Fruit fly (Drosophila melanogaster) whole organism, embryonic: ENCODE results near the gene Galphai.

Experiments
- Antp ChIP-seq: fragments of 200-800 bp; sonication (Bioruptor generic); optimal IDR thresholded peaks from 3 replicates; lab custom pipeline; 2016; ENCODE audit warnings: missing biosample characterization, missing genetic modification characterization
- Atf6 ChIP-seq: fragments of 200-800 bp; sonication (Bioruptor generic); IDR thresholded peaks from 2 replicates; pipeline ENCODE4 v1.3.6; 2022; ENCODE audit warnings: missing biosample characterization, missing genetic modification characterization
- C15 ChIP-seq: fragments of 200-800 bp; sonication (Bioruptor generic); IDR thresholded peaks from 3 replicates; pipeline ENCODE4 v1.3.6; 2022; ENCODE audit warnings: missing biosample characterization, missing genetic modification characterization
- CG11247 ChIP-seq: fragments of 200-800 bp; sonication (Bioruptor generic); IDR thresholded peaks from 2 replicates; pipeline ENCODE4 v1.3.6; 2022; ENCODE audit warnings: missing biosample characterization, missing genetic modification characterization
- CG11504 ChIP-seq: fragments of 200-800 bp; sonication (Bioruptor generic); optimal IDR thresholded peaks from 3 replicates; lab custom pipeline; 2019; ENCODE audit warnings: missing biosample characterization, mild to moderate bottlenecking, missing genetic modification characterization, moderate library complexity
- CG11695 ChIP-seq: fragments of 200-800 bp; sonication (Bioruptor generic); IDR thresholded peaks from 3 replicates; pipeline ENCODE4 v1.3.6; 2022; ENCODE audit warnings: missing biosample characterization, missing genetic modification characterization
- CG12219 ChIP-seq: fragments of 200-800 bp; sonication (Bioruptor generic); optimal IDR thresholded peaks from 3 replicates; lab custom pipeline; 2018; ENCODE audit warnings: missing biosample characterization, mild to moderate bottlenecking, missing genetic modification characterization
- CG1233 ChIP-seq: fragments of 200-800 bp; sonication (Bioruptor generic); optimal IDR thresholded peaks from 4 replicates; lab custom pipeline; 2018; ENCODE audit warnings: missing biosample characterization, mild to moderate bottlenecking, missing genetic modification characterization
- CG13287 ChIP-seq: fragments of 200-800 bp; sonication (Bioruptor generic); IDR thresholded peaks from 2 replicates; pipeline ENCODE4 v1.3.6; 2022; ENCODE audit warnings: missing biosample characterization, missing genetic modification characterization; ENCODE audit not compliant: partially characterized antibody
- CG14860 ChIP-seq: fragments of 200-800 bp; sonication (Bioruptor generic); IDR thresholded peaks from 3 replicates; pipeline ENCODE4 v1.3.6; 2022; ENCODE audit warnings: missing biosample characterization, missing genetic modification characterization; ENCODE audit not compliant: partially characterized antibody
- CG15011 ChIP-seq: fragments of 200-800 bp; sonication (Bioruptor generic); optimal IDR thresholded peaks from 3 replicates; lab custom pipeline; 2018; ENCODE audit warnings: missing biosample characterization, mild to moderate bottlenecking, missing genetic modification characterization
- CG15073 ChIP-seq: fragments of 200-800 bp; sonication (Bioruptor generic); optimal IDR thresholded peaks from 2 replicates; lab custom pipeline; 2016; ENCODE audit warnings: missing biosample characterization, missing genetic modification characterization
- CG15479 ChIP-seq: fragments of 200-800 bp; sonication (Bioruptor generic); optimal IDR thresholded peaks from 3 replicates; lab custom pipeline; 2019; ENCODE audit warnings: missing biosample characterization, mild to moderate bottlenecking, missing genetic modification characterization, moderate library complexity
- CG15601 ChIP-seq: fragments of 200-800 bp; sonication (Bioruptor generic); optimal IDR thresholded peaks from 3 replicates; lab custom pipeline; 2019; ENCODE audit warnings: missing biosample characterization, mild to moderate bottlenecking, missing genetic modification characterization, moderate library complexity
- CG1602 ChIP-seq: fragments of 200-800 bp; sonication (Bioruptor generic); optimal IDR thresholded peaks from 3 replicates; lab custom pipeline; 2016; ENCODE audit warnings: missing biosample characterization, missing genetic modification characterization
- CG1647 ChIP-seq: fragments of 200-800 bp; sonication (Bioruptor generic); optimal IDR thresholded peaks from 3 replicates; lab custom pipeline; 2016; ENCODE audit warnings: missing biosample characterization, missing genetic modification characterization
- CG2875 ChIP-seq: fragments of 200-800 bp; sonication (Bioruptor generic); optimal IDR thresholded peaks from 2 replicates; lab custom pipeline; 2017; ENCODE audit warnings: missing biosample characterization, mild to moderate bottlenecking, missing genetic modification characterization, missing genetic modification reagents
- CG33557 ChIP-seq: fragments of 200-800 bp; sonication (Bioruptor generic); optimal IDR thresholded peaks from 2 replicates; lab custom pipeline; 2019; ENCODE audit warnings: missing biosample characterization, mild to moderate bottlenecking, missing genetic modification characterization, moderate library complexity
- CG43689 ChIP-seq: fragments of 200-800 bp; sonication (Bioruptor generic); IDR thresholded peaks from 2 replicates; pipeline ENCODE4 v1.3.6; 2022; ENCODE audit warnings: missing biosample characterization, missing genetic modification characterization
- CG4424 ChIP-seq: fragments of 200-800 bp; sonication (Bioruptor generic); optimal IDR thresholded peaks from 3 replicates; lab custom pipeline; 2016; ENCODE audit warnings: missing biosample characterization, missing genetic modification characterization
- CG4730 ChIP-seq: fragments of 200-800 bp; sonication (Bioruptor generic); IDR thresholded peaks from 2 replicates; pipeline ENCODE4 v1.3.6; 2022; ENCODE audit warnings: missing biosample characterization, missing genetic modification characterization
- CG7271 ChIP-seq: fragments of 200-800 bp; sonication (Bioruptor generic); optimal IDR thresholded peaks from 2 replicates; lab custom pipeline; 2018; ENCODE audit warnings: missing biosample characterization, mild to moderate bottlenecking, missing genetic modification characterization, moderate library complexity
- CG8388 ChIP-seq: fragments of 200-800 bp; sonication (Bioruptor generic); optimal IDR thresholded peaks from 2 replicates; lab custom pipeline; 2019; ENCODE audit warnings: missing biosample characterization, mild to moderate bottlenecking, missing genetic modification characterization, moderate library complexity
- CG8765 ChIP-seq: fragments of 200-800 bp; sonication (Bioruptor generic); IDR thresholded peaks from 2 replicates; pipeline ENCODE4 v1.3.6; 2022; ENCODE audit warnings: missing biosample characterization, missing genetic modification characterization
- Camta ChIP-seq: fragments of 200-800 bp; sonication (Bioruptor generic); optimal IDR thresholded peaks from 2 replicates; lab custom pipeline; 2016; ENCODE audit warnings: missing biosample characterization, missing genetic modification characterization
- Deaf1 ChIP-seq: fragments of 200-800 bp; optimal IDR thresholded peaks from 3 replicates; lab custom pipeline; 2019; ENCODE audit warnings: missing biosample characterization, mild to moderate bottlenecking, missing genetic modification characterization, moderate library complexity
- Elba2 ChIP-seq: fragments of 200-800 bp; sonication (Bioruptor generic); optimal IDR thresholded peaks from 3 replicates; lab custom pipeline; 2016; ENCODE audit warnings: missing biosample characterization, missing genetic modification characterization
- Ets65A ChIP-seq: fragments of 200-800 bp; sonication (Bioruptor generic); peaks from one replicate; lab custom pipeline; 2016; ENCODE audit warnings: missing biosample characterization, missing genetic modification characterization
- Gsc ChIP-seq: fragments of 200-800 bp; sonication (Bioruptor generic); IDR thresholded peaks from 2 replicates; pipeline ENCODE4 v1.3.6; 2022; ENCODE audit warnings: missing biosample characterization, missing genetic modification characterization
- HLH3B ChIP-seq: fragments of 200-800 bp; sonication (Bioruptor generic); IDR thresholded peaks from 2 replicates; pipeline ENCODE4 v1.3.6; 2022; ENCODE audit warnings: missing biosample characterization, missing genetic modification characterization
- HmgD ChIP-seq: fragments of 200-800 bp; sonication (Bioruptor generic); optimal IDR thresholded peaks from 3 replicates; lab custom pipeline; 2016; ENCODE audit warnings: missing biosample characterization, missing genetic modification characterization
- HmgZ ChIP-seq: fragments of 200-800 bp; sonication (Bioruptor generic); optimal IDR thresholded peaks from 2 replicates; lab custom pipeline; 2018; ENCODE audit warnings: missing biosample characterization, mild to moderate bottlenecking, missing genetic modification characterization
- Lhr ChIP-seq: fragments of 200-800 bp; sonication (Bioruptor generic); optimal IDR thresholded peaks from 3 replicates; lab custom pipeline; 2017; ENCODE audit warnings: mild to moderate bottlenecking, missing biosample characterization, missing genetic modification reagents, missing genetic modification characterization
- MESR4 ChIP-seq: fragments of 200-800 bp; sonication (Bioruptor generic); optimal IDR thresholded peaks from 2 replicates; lab custom pipeline; 2018; ENCODE audit warnings: missing biosample characterization, mild to moderate bottlenecking, missing genetic modification characterization, moderate library complexity
- Max ChIP-seq: fragments of 200-800 bp; sonication (Bioruptor generic); optimal IDR thresholded peaks from 2 replicates; lab custom pipeline; 2016; ENCODE audit warnings: missing biosample characterization, mild to moderate bottlenecking, missing genetic modification characterization
- Nf-YA ChIP-seq: fragments of 200-800 bp; sonication (Bioruptor generic); IDR thresholded peaks from 2 replicates; pipeline ENCODE4 v1.3.6; 2022; ENCODE audit warnings: missing biosample characterization, missing genetic modification characterization
- Oli ChIP-seq: fragments of 200-800 bp; sonication (Bioruptor generic); optimal IDR thresholded peaks from 2 replicates; lab custom pipeline; 2018; ENCODE audit warnings: missing biosample characterization, mild to moderate bottlenecking, missing genetic modification characterization, moderate library complexity
- caup ChIP-seq: fragments of 200-800 bp; sonication (Bioruptor generic); optimal IDR thresholded peaks from 3 replicates; lab custom pipeline; 2017; ENCODE audit warnings: missing biosample characterization, mild to moderate bottlenecking, missing genetic modification characterization, moderate library complexity; ENCODE audit not compliant: severe bottlenecking
- cg ChIP-seq: fragments of 200-800 bp; sonication (Bioruptor generic); optimal IDR thresholded peaks from 3 replicates; lab custom pipeline; 2019; ENCODE audit warnings: missing biosample characterization, mild to moderate bottlenecking, missing genetic modification characterization, moderate library complexity
- dmrt99B ChIP-seq: fragments of 200-800 bp; sonication (Bioruptor generic); optimal IDR thresholded peaks from 2 replicates; lab custom pipeline; 2018; ENCODE audit warnings: missing biosample characterization, mild to moderate bottlenecking, missing genetic modification characterization, moderate library complexity
- gt ChIP-seq: fragments of 200-800 bp; sonication (Bioruptor generic); IDR thresholded peaks from 2 replicates; pipeline ENCODE4 v1.3.6; 2022; ENCODE audit warnings: missing biosample characterization, missing genetic modification characterization
- hth ChIP-seq: fragments of >200 bp; optimal IDR thresholded peaks from 2 replicates; lab custom pipeline; 2017; ENCODE audit warnings: inconsistent platforms
- kay ChIP-seq: fragments of 200-800 bp; sonication (Bioruptor generic); optimal IDR thresholded peaks from 2 replicates; lab custom pipeline; 2016; ENCODE audit warnings: missing biosample characterization, missing genetic modification characterization
- klu ChIP-seq: fragments of 200-800 bp; sonication (Bioruptor generic); IDR thresholded peaks from 2 replicates; pipeline ENCODE4 v1.3.6; 2022; ENCODE audit warnings: missing biosample characterization, missing genetic modification characterization
- lola ChIP-seq, 3 experiments: fragments of >200 bp in 2 of 3; fragments of 200-800 bp in 1 of 3; sonication (Bioruptor generic) in 1 of 3; optimal IDR thresholded peaks; 2 replicates each; lab custom pipeline; 2017 to 2019; ENCODE audit warnings: missing biosample characterization in 3 of 3, missing genetic modification characterization in 3 of 3, mild to moderate bottlenecking in 1 of 3, moderate library complexity in 1 of 3
- pros ChIP-seq: fragments of 200-800 bp; sonication (Bioruptor generic); optimal IDR thresholded peaks from 3 replicates; lab custom pipeline; 2019; ENCODE audit warnings: missing biosample characterization, mild to moderate bottlenecking, missing genetic modification characterization, moderate library complexity
- sens ChIP-seq: fragments of 200-800 bp; sonication (Bioruptor generic); peaks from one replicate; lab custom pipeline; 2016; ENCODE audit warnings: missing biosample characterization, missing genetic modification characterization
- seq ChIP-seq: fragments of 200-800 bp; sonication (Bioruptor generic); IDR thresholded peaks from 2 replicates; pipeline ENCODE4 v1.3.6; 2022; ENCODE audit warnings: missing biosample characterization, missing genetic modification characterization
- ssp ChIP-seq: fragments of 200-800 bp; sonication (Bioruptor generic); IDR thresholded peaks from 2 replicates; pipeline ENCODE4 v1.3.6; 2022; ENCODE audit warnings: missing biosample characterization, missing genetic modification characterization
- trh ChIP-seq: fragments of 200-800 bp; sonication (Bioruptor generic); optimal IDR thresholded peaks from 2 replicates; lab custom pipeline; 2016; ENCODE audit warnings: missing biosample characterization, missing genetic modification characterization
- yki ChIP-seq: fragments of >200 bp; optimal IDR thresholded peaks from 3 replicates; lab custom pipeline; 2018

The Galphai gene

DNA sequence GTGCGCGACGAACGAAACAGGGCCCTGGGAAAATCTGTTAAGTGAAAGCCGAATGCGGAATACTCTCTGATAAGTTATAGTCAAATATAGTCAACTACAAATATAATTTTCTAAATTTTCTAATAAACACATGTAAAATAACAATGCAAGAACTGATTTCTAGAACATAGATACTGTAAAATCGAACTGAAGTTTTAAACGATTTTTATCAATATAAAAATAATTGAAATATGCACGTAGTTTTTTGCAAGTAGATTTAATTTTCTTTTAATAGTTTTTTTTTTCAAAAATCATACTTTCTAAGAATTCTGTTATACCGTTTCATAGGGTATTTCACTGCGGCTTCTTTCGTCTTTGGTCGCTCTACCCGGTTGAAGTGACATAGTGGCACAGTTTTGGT, 28.5 kb upstream of the Galphai start (continued):
- TF ChIP-seq CG14860 (GFP tag; lab: Robert Waterston, UW) (no peak), dmrt99B (tag; lab: Kevin White, UChicago) (peak; percentile 96), klu (GFP tag; lab: Robert Waterston, UW) (peak; percentile 71; the same call in 1 of the 2 replicates), HmgD (GFP tag; lab: Kevin White, UChicago) (no peak), CG15073 (peak; percentile 19), Oli (tag; lab: Kevin White, UChicago) (peak; percentile 93), gt (GFP tag; lab: Robert Waterston, UW) (peak; percentile 55; the same call in 1 of the 2 replicates), CG1647 (GFP tag; lab: Kevin White, UChicago) (no peak), CG8388 (GFP tag; lab: Kevin White, UChicago) (peak; percentile 81), yki (lab: Kevin White, UChicago) (no peak), Nf-YA (GFP tag; lab: Robert Waterston, UW) (peak; percentile 58), cg (GFP tag; lab: Kevin White, UChicago) (no peak), CG8765 (GFP tag; lab: Robert Waterston, UW) (no peak), trh (peak; percentile 55), CG33557 (GFP tag; lab: Kevin White, UChicago) (peak; percentile 51), CG15601 (tag; lab: Kevin White, UChicago) (peak; percentile 89), HmgZ (tag; lab: Kevin White, UChicago) (peak; percentile 58), Ets65A (GFP tag; lab: Kevin White, UChicago) (peak; percentile 67), pros (GFP tag; lab: Kevin White, UChicago) (peak; percentile 16), Lhr (GFP tag; lab: Kevin White, UChicago) (peak; percentile 62), Deaf1 (tag; lab: Kevin White, UChicago) (peak; percentile 55), seq (peak; percentile 58; the same call in 1 of the 2 replicates), ssp (GFP tag; lab: Robert Waterston, UW) (peak; percentile 48), HLH3B (GFP tag; lab: Robert Waterston, UW) (peak; percentile 68), hth (lab: Kevin White, UChicago) (no peak), Atf6 (GFP tag; lab: Robert Waterston, UW) (peak; percentile 70; the same call in 1 of the 2 replicates), CG7271 (tag; lab: Kevin White, UChicago) (no peak), Gsc (GFP tag; lab: Robert Waterston, UW) (0 out of 2 replicates have a peak, but pooled peaks have one; percentile 25), caup (GFP tag; lab: Kevin White, UChicago) (peak; percentile 63), CG1602 (GFP tag; lab: Kevin White, UChicago) (peak; percentile 66), CG4424 (GFP tag; lab: Kevin White, UChicago) (peak; percentile 83), CG11504 (tag; lab: Kevin White, UChicago) (peak; percentile 94), MESR4 (GFP tag; lab: Kevin White, UChicago) (no peak), Max (peak; percentile 58), C15 (no peak), lola (GFP tag; optimal IDR thresholded peaks at IDR 0.05; lab: Kevin White, UChicago) (peak in 1 of 3 experiments; percentile 88), CG43689 (peak; percentile 41; the same call in 1 of the 2 replicates), CG12219 (peak; percentile 72), sens (GFP tag; lab: Kevin White, UChicago) (peak; percentile 96), CG1233 (GFP tag; lab: Kevin White, UChicago) (peak; percentile 78), kay (GFP tag; lab: Kevin White, UChicago) (peak; percentile 52), CG13287 (GFP tag; lab: Robert Waterston, UW) (no peak), CG15479 (GFP tag; lab: Kevin White, UChicago) (no peak), CG11695 (GFP tag; lab: Robert Waterston, UW) (peak; percentile 82; the same call in 1 of the 3 replicates), CG2875 (GFP tag; lab: Kevin White, UChicago) (peak; percentile 49), CG4730 (GFP tag; lab: Robert Waterston, UW) (peak; percentile 59), Antp (GFP tag; lab: Kevin White, UChicago) (no peak), Elba2 (GFP tag; lab: Kevin White, UChicago) (no peak), Camta (peak; percentile 81), CG11247 (GFP tag; lab: Robert Waterston, UW) (no peak), CG15011 (peak; percentile 75)
